Fruit fly (Drosophila melanogaster) whole organism, prepupa: ENCODE results near the gene CG14515.

Experiments used
- CG10669 ChIP-seq: fragments of 200-800 bp; sonication (Bioruptor generic); optimal IDR thresholded peaks from 3 replicates; lab custom pipeline; 2018; ENCODE audit warnings: missing biosample characterization, mild to moderate bottlenecking, missing genetic modification characterization, moderate library complexity
- CG11294 ChIP-seq: fragments of 200-800 bp; sonication (Bioruptor generic); IDR thresholded peaks from 2 replicates; pipeline ENCODE4 v1.3.6; 2022; ENCODE audit warnings: missing biosample characterization, missing genetic modification characterization
- CG6276 ChIP-seq: fragments of 200-800 bp; sonication (Bioruptor generic); optimal IDR thresholded peaks from 2 replicates; lab custom pipeline; 2017; ENCODE audit warnings: missing biosample characterization, mild to moderate bottlenecking, missing genetic modification characterization
- CG6792 ChIP-seq: fragments of 200-800 bp; sonication (Bioruptor generic); optimal IDR thresholded peaks from 3 replicates; lab custom pipeline; 2016; ENCODE audit warnings: missing biosample characterization, missing genetic modification characterization
- CG7368 ChIP-seq: fragments of 200-800 bp; sonication (Bioruptor generic); optimal IDR thresholded peaks from 3 replicates; lab custom pipeline; 2016; ENCODE audit warnings: missing biosample characterization, missing genetic modification characterization
- CG9139 ChIP-seq: fragments of 200-800 bp; sonication (Bioruptor generic); optimal IDR thresholded peaks from 3 replicates; lab custom pipeline; 2017; ENCODE audit warnings: missing biosample characterization, mild to moderate bottlenecking, missing genetic modification characterization
- Gug ChIP-seq: fragments of 200-800 bp; sonication (Bioruptor generic); IDR thresholded peaks from 2 replicates; pipeline ENCODE4 v1.3.6; 2022; ENCODE audit warnings: missing biosample characterization, missing genetic modification characterization
- Lpt ChIP-seq: fragments of 200-800 bp; sonication (Bioruptor generic); optimal IDR thresholded peaks from 3 replicates; lab custom pipeline; 2016; ENCODE audit warnings: missing biosample characterization, missing genetic modification characterization
- dsx ChIP-seq: fragments of 200-800 bp; optimal IDR thresholded peaks from 3 replicates; lab custom pipeline; 2019; ENCODE audit warnings: missing biosample characterization, mild to moderate bottlenecking, missing genetic modification characterization, moderate library complexity; ENCODE audit not compliant: poor library complexity, severe bottlenecking
- fd59A ChIP-seq: fragments of 200-800 bp; sonication (Bioruptor generic); optimal IDR thresholded peaks from 2 replicates; lab custom pipeline; 2017; ENCODE audit warnings: missing biosample characterization, mild to moderate bottlenecking, missing genetic modification characterization, missing genetic modification reagents
- salr ChIP-seq, 2 experiments: fragments of 200-800 bp; sonication (Bioruptor generic); optimal IDR thresholded peaks; 3 replicates each; lab custom pipeline; 2016 to 2018; ENCODE audit warnings: missing biosample characterization in 2 of 2, missing genetic modification characterization in 2 of 2, mild to moderate bottlenecking in 1 of 2
- vri ChIP-seq: fragments of 200-800 bp; sonication (Bioruptor generic); optimal IDR thresholded peaks from 3 replicates; lab custom pipeline; 2016; ENCODE audit warnings: missing biosample characterization, mild to moderate bottlenecking, missing genetic modification characterization

dm6 chr3R:29213416-29213815 is 16.1 kb downstream of the CG14515 start:
- TF ChIP-seq Lpt (GFP tag; lab: Kevin White, UChicago) (no peak), CG6792 (GFP tag; lab: Kevin White, UChicago) (no peak), dsx (GFP tag; lab: Kevin White, UChicago) (no peak), CG10669 (no peak), vri (GFP tag; lab: Kevin White, UChicago) (no peak), salr (GFP tag; optimal IDR thresholded peaks at IDR 0.05; lab: Kevin White, UChicago) (no peak), CG9139 (GFP tag; lab: Kevin White, UChicago) (no peak), CG11294 (no peak), CG6276 (GFP tag; lab: Kevin White, UChicago) (no peak), fd59A (GFP tag; lab: Kevin White, UChicago) (no peak), Gug (GFP tag; lab: Robert Waterston, UW) (no peak), CG7368 (GFP tag; lab: Kevin White, UChicago) (no peak)
